Fruit fly (Drosophila melanogaster) Kc167 (cell line): ENCODE data around the gene CG11882.

Source experiments
- Myc ChIP-seq: fragments of >200 bp; optimal IDR thresholded peaks from 2 replicates; lab custom pipeline; 2017; ENCODE audit warnings: missing external identifiers
- Sin3A ChIP-seq: fragments of >200 bp; optimal IDR thresholded peaks from 2 replicates; lab custom pipeline; 2018; ENCODE audit warnings: missing external identifiers
- h ChIP-seq: fragments of >200 bp; optimal IDR thresholded peaks from 3 replicates; lab custom pipeline; 2018; ENCODE audit warnings: missing external identifiers
- insv ChIP-seq: fragments of >200 bp; optimal IDR thresholded peaks from 3 replicates; lab custom pipeline; 2018; ENCODE audit warnings: missing external identifiers
- psq ChIP-seq: fragments of >200 bp; optimal IDR thresholded peaks from 2 replicates; lab custom pipeline; 2017; ENCODE audit warnings: missing external identifiers

dm6 chr3R:29138961-29139527, 8.9 kb downstream of the CG11882 start:
- TF ChIP-seq h (no peak), Sin3A (lab: Kevin White, UChicago) (no peak), psq (lab: Kevin White, UChicago) (no peak), Myc (lab: Kevin White, UChicago) (no peak), insv (lab: Kevin White, UChicago) (no peak)
